Fruit fly (Drosophila melanogaster): ENCODE measurements around the gene CG4911.
A peak's percentile ranks its signal among the peaks of the same experiment; 100 is the strongest.

Gene CG4911

dm6 chr3L:9019196-9019662, 53.3 kb downstream of the CG4911 start, which contains the start of gene Doc2 (continued):
- TF ChIP-seq salm (tag; optimal IDR thresholded peaks at IDR 0.05) (no peak), Hr78 (GFP tag; optimal IDR thresholded peaks at IDR 0.05) (no peak), CG6791 (GFP tag; IDR thresholded peaks at IDR 0.05; ENCODE audit: partially characterized antibody) (peak; percentile 53; the same call in 1 of the 3 replicates), kay (GFP tag; optimal IDR thresholded peaks at IDR 0.05) (no peak), Ets97D (GFP tag; optimal IDR thresholded peaks at IDR 0.05) (no peak), CG4424 (GFP tag; optimal IDR thresholded peaks at IDR 0.05) (no peak), tin (GFP tag; optimal IDR thresholded peaks at IDR 0.05) (no peak), CG13775 (GFP tag; optimal IDR thresholded peaks at IDR 0.05) (no peak), CG12219 (GFP tag; optimal IDR thresholded peaks at IDR 0.05) (no peak), lmd (GFP tag; IDR thresholded peaks at IDR 0.05) (no peak), CG12299 (tag; optimal IDR thresholded peaks at IDR 0.05) (no peak), Deaf1 (tag; optimal IDR thresholded peaks at IDR 0.05) (peak; percentile 33), NC2α (GFP tag; optimal IDR thresholded peaks at IDR 0.05) (no peak), Scr (GFP tag; IDR thresholded peaks at IDR 0.05; ENCODE audit: partially characterized antibody) (no peak), pros (GFP tag; optimal IDR thresholded peaks at IDR 0.05) (no peak), zen2 (GFP tag; IDR thresholded peaks at IDR 0.05; ENCODE audit: partially characterized antibody) (peak; percentile 59; the same call in 2 of the 3 replicates), yki (optimal IDR thresholded peaks at IDR 0.05) (no peak), grn (GFP tag; optimal IDR thresholded peaks at IDR 0.05) (peak; percentile 17), abd-A (tag; optimal IDR thresholded peaks at IDR 0.05) (no peak), CG17385 (GFP tag; optimal IDR thresholded peaks at IDR 0.05) (no peak), dmrt99B (tag; optimal IDR thresholded peaks at IDR 0.05) (no peak), corto (GFP tag; optimal IDR thresholded peaks at IDR 0.05) (no peak), jigr1 (GFP tag; IDR thresholded peaks at IDR 0.05) (no peak), ci (GFP tag; IDR thresholded peaks at IDR 0.05) (0 out of 3 replicates have a peak, but pooled peaks have one; percentile 57), Dek (tag; optimal IDR thresholded peaks at IDR 0.05) (no peak), CG8359 (GFP tag; optimal IDR thresholded peaks at IDR 0.05; ENCODE audit: borderline replicate concordance) (no peak), Dip2 (GFP tag; IDR thresholded peaks at IDR 0.05) (no peak), ftz-f1 (GFP tag; optimal IDR thresholded peaks at IDR 0.05) (no peak), shn (GFP tag; optimal IDR thresholded peaks at IDR 0.05) (no peak), gcm (GFP tag; optimal IDR thresholded peaks at IDR 0.05) (no peak), peb (GFP tag; IDR thresholded peaks at IDR 0.05) (no peak), Aef1 (GFP tag; IDR thresholded peaks at IDR 0.05) (no peak), CG6272 (GFP tag; IDR thresholded peaks at IDR 0.05) (no peak), CG14050 (GFP tag; IDR thresholded peaks at IDR 0.05) (no peak), kni (GFP tag; optimal IDR thresholded peaks at IDR 0.05) (peak; percentile 68), slp2 (GFP tag; optimal IDR thresholded peaks at IDR 0.05) (no peak), gcm2 (GFP tag; optimal IDR thresholded peaks at IDR 0.05) (no peak), so (GFP tag; IDR thresholded peaks at IDR 0.05) (no peak), CG10462 (GFP tag; optimal IDR thresholded peaks at IDR 0.05) (no peak), CG17568 (GFP tag; optimal IDR thresholded peaks at IDR 0.05) (no peak), Nf-YC (tag; optimal IDR thresholded peaks at IDR 0.05) (peak; percentile 99), bbx (GFP tag; IDR thresholded peaks at IDR 0.05; ENCODE audit: partially characterized antibody) (peak; percentile 44), Atf3 (GFP tag; optimal IDR thresholded peaks at IDR 0.05) (no peak), az2 (GFP tag; optimal IDR thresholded peaks at IDR 0.05) (no peak)
